Fruit fly (Drosophila melanogaster): ENCODE measurements around the gene Sugb.
A peak's percentile ranks its signal among the peaks of the same experiment; 100 is the strongest.

The Sugb gene

dm6 chr3L:11696294-11697116 is 12.7 kb downstream of the Sugb start, which contains the start of gene Dph1 (continued):
- peak; percentile 33 for TF ChIP-seq exex (tag; optimal IDR thresholded peaks at IDR 0.05)
- peak; percentile 68 for TF ChIP-seq pnt (GFP tag; optimal IDR thresholded peaks at IDR 0.05)
- TF ChIP-seq CHES-1-like (GFP tag; optimal IDR thresholded peaks at IDR 0.05), result peak; percentile 79
- TF ChIP-seq Kr (GFP tag; optimal IDR thresholded peaks at IDR 0.05), result peak; percentile 80
- no peak for TF ChIP-seq Doc2 (GFP tag; IDR thresholded peaks at IDR 0.05)
- TF ChIP-seq ro (GFP tag; IDR thresholded peaks at IDR 0.05), result 0 out of 2 replicates have a peak, but pooled peaks have one; percentile 20
- peak; percentile 87 for TF ChIP-seq BtbVII (GFP tag; optimal IDR thresholded peaks at IDR 0.05)
- peak; percentile 68 for TF ChIP-seq CG17568 (GFP tag; optimal IDR thresholded peaks at IDR 0.05)
- peak; percentile 85; the same call in 1 of the 2 replicates for TF ChIP-seq E2f1 (GFP tag; IDR thresholded peaks at IDR 0.05)
- TF ChIP-seq ttk (GFP tag; IDR thresholded peaks at IDR 0.05), result peak; percentile 80; the same call in 1 of the 2 replicates
- TF ChIP-seq psq (GFP tag; optimal IDR thresholded peaks at IDR 0.05), result no peak
- peak; percentile 65 for TF ChIP-seq CG6254 (GFP tag; optimal IDR thresholded peaks at IDR 0.05)
- peak; percentile 54 for TF ChIP-seq da (GFP tag; optimal IDR thresholded peaks at IDR 0.05)
- peak; percentile 87 for TF ChIP-seq lilli (GFP tag; optimal IDR thresholded peaks at IDR 0.05)
- TF ChIP-seq Dip3 (GFP tag; optimal IDR thresholded peaks at IDR 0.05), result peak; percentile 77
- peak; percentile 61 for TF ChIP-seq Nf-YA (GFP tag; IDR thresholded peaks at IDR 0.05)
- peak; percentile 5 for TF ChIP-seq CG9876 (GFP tag; optimal IDR thresholded peaks at IDR 0.05)
- TF ChIP-seq zf30C (GFP tag; optimal IDR thresholded peaks at IDR 0.05), result no peak
- peak; percentile 74 for TF ChIP-seq lbe (GFP tag; optimal IDR thresholded peaks at IDR 0.05)
- TF ChIP-seq CG12071 (GFP tag; optimal IDR thresholded peaks at IDR 0.05), result peak; percentile 91
- no peak for TF ChIP-seq Hr39 (optimal IDR thresholded peaks at IDR 0.05)
- TF ChIP-seq H2.0 (GFP tag; IDR thresholded peaks at IDR 0.05), result peak; percentile 77
- no peak for TF ChIP-seq mld (GFP tag; IDR thresholded peaks at IDR 0.05; ENCODE audit: partially characterized antibody)
- peak; percentile 90 for TF ChIP-seq CG32532 (GFP tag; IDR thresholded peaks at IDR 0.05)
- peak; percentile 85 for TF ChIP-seq Ssrp (tag; optimal IDR thresholded peaks at IDR 0.05)
- TF ChIP-seq corto (GFP tag; optimal IDR thresholded peaks at IDR 0.05), result peak; percentile 43
- TF ChIP-seq eyg (GFP tag; optimal IDR thresholded peaks at IDR 0.05), result peak; percentile 80
- no peak for TF ChIP-seq hbn (GFP tag; IDR thresholded peaks at IDR 0.05; ENCODE audit: partially characterized antibody)
- peak; percentile 50 to 87 for TF ChIP-seq Hr51 (GFP tag; optimal IDR thresholded peaks at IDR 0.05)
- TF ChIP-seq CG32767 (GFP tag; IDR thresholded peaks at IDR 0.05), result peak; percentile 86
- TF ChIP-seq CG16813 (GFP tag; IDR thresholded peaks at IDR 0.05; ENCODE audit: partially characterized antibody), result no peak
- peak; percentile 93 for TF ChIP-seq CG1603 (tag; optimal IDR thresholded peaks at IDR 0.05)
- peak; percentile 86 for TF ChIP-seq Xbp1 (GFP tag; optimal IDR thresholded peaks at IDR 0.05)
- peak; percentile 81 for TF ChIP-seq sd (tag; optimal IDR thresholded peaks at IDR 0.05)
- no peak for TF ChIP-seq zen2 (GFP tag; IDR thresholded peaks at IDR 0.05; ENCODE audit: partially characterized antibody)
- peak; percentile 23 for TF ChIP-seq Sry-δ (GFP tag; optimal IDR thresholded peaks at IDR 0.05)
- TF ChIP-seq cad (GFP tag; optimal IDR thresholded peaks at IDR 0.05), result no peak
- peak; percentile 97 for TF ChIP-seq CG2889 (GFP tag; IDR thresholded peaks at IDR 0.05)
- peak; percentile 88 for TF ChIP-seq btn (GFP tag; optimal IDR thresholded peaks at IDR 0.05)
- no peak; the same call in 1 of the 2 replicates for TF ChIP-seq sens-2 (GFP tag; IDR thresholded peaks at IDR 0.05)
- TF ChIP-seq CG15479 (GFP tag; optimal IDR thresholded peaks at IDR 0.05), result peak; percentile 68
- peak; percentile 83 for TF ChIP-seq CG12391 (tag; optimal IDR thresholded peaks at IDR 0.05)
- peak; percentile 43 for TF ChIP-seq twi (tag; optimal IDR thresholded peaks at IDR 0.05)
- TF ChIP-seq CG10321 (GFP tag; IDR thresholded peaks at IDR 0.05), result peak; percentile 48; the same call in 1 of the 2 replicates
- peak; percentile 59 for TF ChIP-seq Hand (GFP tag; optimal IDR thresholded peaks at IDR 0.05)
- TF ChIP-seq Dp (GFP tag; optimal IDR thresholded peaks at IDR 0.05), result peak; percentile 86
- TF ChIP-seq stwl (tag; optimal IDR thresholded peaks at IDR 0.05), result peak; percentile 62
- TF ChIP-seq CG18619 (GFP tag; optimal IDR thresholded peaks at IDR 0.05), result peak; percentile 78
- TF ChIP-seq CG2199 (GFP tag; IDR thresholded peaks at IDR 0.05), result peak; percentile 76; the same call in 2 of the 3 replicates

All from whole organism, embryonic.